Fruit fly (Drosophila melanogaster) whole organism, embryonic: Measurements from ENCODE around the gene Acf.

Experiments
- CG10209 ChIP-seq: fragments of 200-800 bp; sonication (Bioruptor generic); optimal IDR thresholded peaks from 3 replicates; lab custom pipeline; 2017; ENCODE audit warnings: missing biosample characterization, mild to moderate bottlenecking, missing genetic modification characterization, missing genetic modification reagents
- CG10274 ChIP-seq: fragments of 200-800 bp; sonication (Bioruptor generic); optimal IDR thresholded peaks from 3 replicates; lab custom pipeline; 2017; ENCODE audit warnings: missing biosample characterization, mild to moderate bottlenecking, missing genetic modification characterization
- CG10431 ChIP-seq: fragments of 200-800 bp; sonication (Bioruptor generic); optimal IDR thresholded peaks from 3 replicates; lab custom pipeline; 2018; ENCODE audit warnings: missing biosample characterization, mild to moderate bottlenecking, missing genetic modification characterization
- CG10565 ChIP-seq: fragments of 200-800 bp; sonication (Bioruptor generic); optimal IDR thresholded peaks from 3 replicates; lab custom pipeline; 2016; ENCODE audit warnings: missing biosample characterization, mild to moderate bottlenecking, missing genetic modification characterization
- CG11398 ChIP-seq: fragments of 200-800 bp; sonication (Bioruptor generic); optimal IDR thresholded peaks from 2 replicates; lab custom pipeline; 2016; ENCODE audit warnings: missing biosample characterization, missing genetic modification characterization
- CG15073 ChIP-seq: fragments of 200-800 bp; sonication (Bioruptor generic); optimal IDR thresholded peaks from 2 replicates; lab custom pipeline; 2016; ENCODE audit warnings: missing biosample characterization, missing genetic modification characterization
- CG15601 ChIP-seq: fragments of 200-800 bp; sonication (Bioruptor generic); optimal IDR thresholded peaks from 3 replicates; lab custom pipeline; 2019; ENCODE audit warnings: missing biosample characterization, mild to moderate bottlenecking, missing genetic modification characterization, moderate library complexity
- CG32532 ChIP-seq: fragments of 200-800 bp; sonication (Bioruptor generic); IDR thresholded peaks from 2 replicates; pipeline ENCODE4 v1.3.6; 2022; ENCODE audit warnings: missing biosample characterization, missing genetic modification characterization
- CG33213 ChIP-seq: fragments of 200-800 bp; sonication (Bioruptor generic); optimal IDR thresholded peaks from 3 replicates; lab custom pipeline; 2016; ENCODE audit warnings: missing biosample characterization, missing genetic modification characterization
- CG33557 ChIP-seq: fragments of 200-800 bp; sonication (Bioruptor generic); optimal IDR thresholded peaks from 2 replicates; lab custom pipeline; 2019; ENCODE audit warnings: missing biosample characterization, mild to moderate bottlenecking, missing genetic modification characterization, moderate library complexity
- CG34224 ChIP-seq: fragments of 200-800 bp; sonication (Bioruptor generic); IDR thresholded peaks from 3 replicates; pipeline ENCODE4 v1.3.6; 2022; ENCODE audit warnings: missing biosample characterization, missing genetic modification characterization; ENCODE audit not compliant: partially characterized antibody
- CG34376 ChIP-seq: fragments of 200-800 bp; sonication (Bioruptor generic); optimal IDR thresholded peaks from 2 replicates; lab custom pipeline; 2018; ENCODE audit warnings: missing biosample characterization, mild to moderate bottlenecking, missing genetic modification characterization
- CG3847 ChIP-seq: fragments of 200-800 bp; sonication (Bioruptor generic); IDR thresholded peaks from 2 replicates; pipeline ENCODE4 v1.3.6; 2022; ENCODE audit warnings: missing biosample characterization, missing genetic modification characterization
- CG6791 ChIP-seq: fragments of 200-800 bp; sonication (Bioruptor generic); IDR thresholded peaks from 3 replicates; pipeline ENCODE4 v1.3.6; 2022; ENCODE audit warnings: missing biosample characterization, missing genetic modification characterization; ENCODE audit not compliant: partially characterized antibody
- CG7839 ChIP-seq: fragments of 200-800 bp; sonication (Bioruptor generic); optimal IDR thresholded peaks from 3 replicates; lab custom pipeline; 2018; ENCODE audit warnings: missing biosample characterization, mild to moderate bottlenecking, missing genetic modification characterization, moderate library complexity
- CG7987 ChIP-seq: fragments of 200-800 bp; sonication (Bioruptor generic); optimal IDR thresholded peaks from 2 replicates; lab custom pipeline; 2018; ENCODE audit warnings: missing biosample characterization, mild to moderate bottlenecking, missing genetic modification characterization, moderate library complexity
- CG9817 ChIP-seq: fragments of 200-800 bp; sonication (Bioruptor generic); optimal IDR thresholded peaks from 2 replicates; lab custom pipeline; 2018; ENCODE audit warnings: missing biosample characterization, mild to moderate bottlenecking, missing genetic modification characterization, moderate library complexity
- CTCF ChIP-seq: fragments of 200-800 bp; sonication (Bioruptor generic); optimal IDR thresholded peaks from 2 replicates; lab custom pipeline; 2017; ENCODE audit warnings: missing biosample characterization, mild to moderate bottlenecking, missing genetic modification characterization, moderate library complexity
- CrebB ChIP-seq: fragments of 200-800 bp; sonication (Bioruptor generic); optimal IDR thresholded peaks from 3 replicates; lab custom pipeline; 2018; ENCODE audit warnings: missing biosample characterization, mild to moderate bottlenecking, missing genetic modification characterization
- Dad ChIP-seq: fragments of 200-800 bp; sonication (Bioruptor generic); optimal IDR thresholded peaks from 3 replicates; lab custom pipeline; 2016; ENCODE audit warnings: missing biosample characterization, missing genetic modification characterization
- Dbx ChIP-seq: fragments of 200-800 bp; sonication (Bioruptor generic); IDR thresholded peaks from 3 replicates; pipeline ENCODE4 v1.3.6; 2022; ENCODE audit warnings: missing biosample characterization, missing genetic modification characterization
- E2f1 ChIP-seq: fragments of 200-800 bp; sonication (Bioruptor generic); IDR thresholded peaks from 2 replicates; pipeline ENCODE4 v1.3.6; 2022; ENCODE audit warnings: missing biosample characterization, missing genetic modification characterization
- GATAe ChIP-seq: fragments of 200-800 bp; sonication (Bioruptor generic); conservative IDR thresholded peaks from 2 replicates; pipeline ENCODE4 v1.3.6; 2022; ENCODE audit warnings: missing biosample characterization, missing genetic modification characterization
- Gsc ChIP-seq: fragments of 200-800 bp; sonication (Bioruptor generic); IDR thresholded peaks from 2 replicates; pipeline ENCODE4 v1.3.6; 2022; ENCODE audit warnings: missing biosample characterization, missing genetic modification characterization
- Hey ChIP-seq: fragments of 200-800 bp; sonication (Bioruptor generic); optimal IDR thresholded peaks from 3 replicates; lab custom pipeline; 2018; ENCODE audit warnings: missing biosample characterization, mild to moderate bottlenecking, missing genetic modification characterization
- NC2β ChIP-seq: fragments of 200-800 bp; sonication (Bioruptor generic); optimal IDR thresholded peaks from 2 replicates; lab custom pipeline; 2016; ENCODE audit warnings: missing biosample characterization, missing genetic modification characterization
- Trl ChIP-seq, 3 experiments: fragments of >200 bp in 2 of 3; fragments of 200-800 bp in 1 of 3; sonication (Bioruptor generic) in 1 of 3; optimal IDR thresholded peaks; 2 replicates in 1 of 3; 3 replicates in 2 of 3; lab custom pipeline; 2016 to 2017; ENCODE audit warnings: missing biosample characterization in 1 of 3, missing genetic modification characterization in 1 of 3
- YL-1 ChIP-seq: fragments of 200-800 bp; sonication (Bioruptor generic); optimal IDR thresholded peaks from 3 replicates; lab custom pipeline; 2017; ENCODE audit warnings: missing biosample characterization, mild to moderate bottlenecking, missing genetic modification characterization
- ato ChIP-seq: fragments of 200-800 bp; sonication (Bioruptor generic); IDR thresholded peaks from 2 replicates; pipeline ENCODE4 v1.3.6; 2022; ENCODE audit warnings: missing biosample characterization, missing genetic modification characterization; ENCODE audit not compliant: partially characterized antibody
- bbx ChIP-seq: fragments of 200-800 bp; sonication (Bioruptor generic); IDR thresholded peaks from 2 replicates; pipeline ENCODE4 v1.3.6; 2022; ENCODE audit warnings: missing biosample characterization, missing genetic modification characterization; ENCODE audit not compliant: partially characterized antibody
- caup ChIP-seq: fragments of 200-800 bp; sonication (Bioruptor generic); optimal IDR thresholded peaks from 3 replicates; lab custom pipeline; 2017; ENCODE audit warnings: missing biosample characterization, mild to moderate bottlenecking, missing genetic modification characterization, moderate library complexity; ENCODE audit not compliant: severe bottlenecking
- chinmo ChIP-seq: fragments of 200-800 bp; sonication (Bioruptor generic); IDR thresholded peaks from 4 replicates; pipeline ENCODE4 v1.3.6; 2022; ENCODE audit warnings: missing biosample characterization, missing genetic modification characterization; ENCODE audit not compliant: partially characterized antibody
- ci ChIP-seq: fragments of 200-800 bp; sonication (Bioruptor generic); IDR thresholded peaks from 3 replicates; pipeline ENCODE4 v1.3.6; 2022; ENCODE audit warnings: missing biosample characterization, missing genetic modification characterization
- crp ChIP-seq, 2 experiments: fragments of 200-800 bp; sonication (Bioruptor generic); optimal IDR thresholded peaks; 2 replicates in 1 of 2; 3 replicates in 1 of 2; lab custom pipeline; 2017; ENCODE audit warnings: missing biosample characterization in 2 of 2, missing genetic modification characterization in 2 of 2, mild to moderate bottlenecking in 1 of 2, moderate library complexity in 1 of 2
- fd102C ChIP-seq: fragments of 200-800 bp; sonication (Bioruptor generic); optimal IDR thresholded peaks from 2 replicates; lab custom pipeline; 2018; ENCODE audit warnings: missing biosample characterization, mild to moderate bottlenecking, missing genetic modification characterization, moderate library complexity
- fd96Cb ChIP-seq: fragments of 200-800 bp; sonication (Bioruptor generic); optimal IDR thresholded peaks from 2 replicates; lab custom pipeline; 2018; ENCODE audit warnings: missing biosample characterization, mild to moderate bottlenecking, missing genetic modification characterization, moderate library complexity
- ftz-f1 ChIP-seq: fragments of 200-800 bp; sonication (Bioruptor generic); optimal IDR thresholded peaks from 2 replicates; lab custom pipeline; 2016; ENCODE audit warnings: missing biosample characterization, missing genetic modification characterization
- gcm2 ChIP-seq: fragments of 200-800 bp; sonication (Bioruptor generic); optimal IDR thresholded peaks from 2 replicates; lab custom pipeline; 2016; ENCODE audit warnings: missing biosample characterization, missing genetic modification characterization
- jumu ChIP-seq: fragments of 200-800 bp; sonication (Bioruptor generic); optimal IDR thresholded peaks from 3 replicates; lab custom pipeline; 2016; ENCODE audit warnings: missing biosample characterization, missing genetic modification characterization
- kni ChIP-seq: fragments of 200-800 bp; sonication (Bioruptor generic); optimal IDR thresholded peaks from 3 replicates; lab custom pipeline; 2017; ENCODE audit warnings: mild to moderate bottlenecking, missing biosample characterization, missing genetic modification reagents, missing genetic modification characterization
- nerfin-1 ChIP-seq: fragments of 200-800 bp; sonication (Bioruptor generic); optimal IDR thresholded peaks from 3 replicates; lab custom pipeline; 2019; ENCODE audit warnings: missing biosample characterization, mild to moderate bottlenecking, missing genetic modification characterization, moderate library complexity
- p53 ChIP-seq: fragments of 200-800 bp; sonication (Bioruptor generic); optimal IDR thresholded peaks from 2 replicates; lab custom pipeline; 2016; ENCODE audit warnings: missing biosample characterization, missing genetic modification characterization
- sc ChIP-seq, 3 experiments: fragments of >200 bp in 2 of 3; fragments of 200-800 bp in 1 of 3; sonication (Bioruptor generic) in 1 of 3; optimal IDR thresholded peaks; 2 replicates in 2 of 3; 3 replicates in 1 of 3; lab custom pipeline; 2017; ENCODE audit warnings: mild to moderate bottlenecking in 1 of 3, missing biosample characterization in 1 of 3, missing genetic modification characterization in 1 of 3, missing genetic modification reagents in 1 of 3
- sens-2 ChIP-seq: fragments of 200-800 bp; sonication (Bioruptor generic); IDR thresholded peaks from 2 replicates; pipeline ENCODE4 v1.3.6; 2022; ENCODE audit warnings: missing biosample characterization, missing genetic modification characterization
- sna ChIP-seq: fragments of 200-800 bp; sonication (Bioruptor generic); IDR thresholded peaks from 2 replicates; pipeline ENCODE4 v1.3.6; 2022; ENCODE audit warnings: missing biosample characterization, missing genetic modification characterization; ENCODE audit not compliant: partially characterized antibody
- sqz ChIP-seq: fragments of 200-800 bp; sonication (Bioruptor generic); optimal IDR thresholded peaks from 3 replicates; lab custom pipeline; 2018; ENCODE audit warnings: missing biosample characterization, mild to moderate bottlenecking, missing genetic modification characterization
- trem ChIP-seq: fragments of 200-800 bp; optimal IDR thresholded peaks from 3 replicates; lab custom pipeline; 2019; ENCODE audit warnings: missing biosample characterization, mild to moderate bottlenecking, missing genetic modification characterization, moderate library complexity
- trh ChIP-seq: fragments of 200-800 bp; sonication (Bioruptor generic); optimal IDR thresholded peaks from 2 replicates; lab custom pipeline; 2016; ENCODE audit warnings: missing biosample characterization, missing genetic modification characterization
- zen2 ChIP-seq: fragments of 200-800 bp; sonication (Bioruptor generic); IDR thresholded peaks from 3 replicates; pipeline ENCODE4 v1.3.6; 2022; ENCODE audit warnings: missing biosample characterization, missing genetic modification characterization; ENCODE audit not compliant: partially characterized antibody

The Acf gene

dm6 chr3R:31794457-31794856, 676 bp downstream of the Acf start (continued):
- TF ChIP-seq CG10431 (GFP tag; lab: Kevin White, UChicago) (no peak), nerfin-1 (tag; lab: Kevin White, UChicago) (peak; percentile 82), CG15601 (no peak), jumu (GFP tag; lab: Kevin White, UChicago) (no peak), sc (optimal IDR thresholded peaks at IDR 0.05; lab: Kevin White, UChicago) (no peak), sc (GFP tag; optimal IDR thresholded peaks at IDR 0.05; lab: Kevin White, UChicago) (no peak), sens-2 (GFP tag; lab: Robert Waterston, UW) (no peak), bbx (GFP tag; lab: Robert Waterston, UW) (peak; percentile 37), trem (tag; lab: Kevin White, UChicago) (peak; percentile 51), CG7839 (tag; lab: Kevin White, UChicago) (no peak), trh (GFP tag; lab: Kevin White, UChicago) (no peak), ato (GFP tag; lab: Robert Waterston, UW) (peak; percentile 22; the same call in 1 of the 2 replicates), fd102C (GFP tag; lab: Kevin White, UChicago) (no peak), kni (GFP tag; lab: Kevin White, UChicago) (no peak), CG10565 (no peak), CTCF (GFP tag; lab: Kevin White, UChicago) (peak; percentile 66), sqz (peak; percentile 96), E2f1 (GFP tag; lab: Robert Waterston, UW) (peak; percentile 87), CG11398 (GFP tag; lab: Kevin White, UChicago) (no peak), YL-1 (GFP tag; lab: Kevin White, UChicago) (peak; percentile 41), Hey (tag; lab: Kevin White, UChicago) (no peak), CG34376 (peak; percentile 23), crp (GFP tag; optimal IDR thresholded peaks at IDR 0.05; lab: Kevin White, UChicago) (peak; percentile 86 to 97), Dad (GFP tag; lab: Kevin White, UChicago) (no peak), zen2 (0 out of 3 replicates have a peak, but pooled peaks have one; percentile 62), CG33557 (GFP tag; lab: Kevin White, UChicago) (no peak), CG10274 (no peak), ci (peak; percentile 56; the same call in 1 of the 3 replicates), CG9817 (tag; lab: Kevin White, UChicago) (no peak), CG15073 (no peak), caup (no peak), fd96Cb (tag; lab: Kevin White, UChicago) (no peak), CG7987 (GFP tag; lab: Kevin White, UChicago) (no peak), gcm2 (GFP tag; lab: Kevin White, UChicago) (no peak), ftz-f1 (GFP tag; lab: Kevin White, UChicago) (no peak), CG3847 (GFP tag; lab: Robert Waterston, UW) (0 out of 2 replicates have a peak, but pooled peaks have one; percentile 18), CG34224 (peak; percentile 23; the same call in 1 of the 3 replicates), NC2β (no peak), GATAe (GFP tag; lab: Robert Waterston, UW) (no peak), p53 (no peak), chinmo (GFP tag; lab: Robert Waterston, UW) (peak; percentile 86; the same call in 2 of the 4 replicates), CG10209 (GFP tag; lab: Kevin White, UChicago) (no peak), CG33213 (GFP tag; lab: Kevin White, UChicago) (no peak), CrebB (tag; lab: Kevin White, UChicago) (no peak), Trl (optimal IDR thresholded peaks at IDR 0.05; lab: Kevin White, UChicago) (no peak), Trl (GFP tag; optimal IDR thresholded peaks at IDR 0.05; lab: Kevin White, UChicago) (no peak), sna (GFP tag; lab: Robert Waterston, UW) (no peak), CG32532 (GFP tag; lab: Robert Waterston, UW) (0 out of 2 replicates have a peak, but pooled peaks have one; percentile 15), Dbx (GFP tag; lab: Robert Waterston, UW) (0 out of 3 replicates have a peak, but pooled peaks have one; percentile 17), CG6791 (GFP tag; lab: Robert Waterston, UW) (0 out of 3 replicates have a peak, but pooled peaks have one; percentile 40), Gsc (GFP tag; lab: Robert Waterston, UW) (no peak)
